Worm (Caenorhabditis elegans) whole organism, L2 larva: Measurements from ENCODE around the gene lin-9.

Experiments
- C34F6.9 ChIP-seq: fragments of 150-350 bp; optimal IDR thresholded peaks from 2 replicates; lab custom pipeline; 2014; ENCODE audit warnings: missing biosample characterization, missing genetic modification characterization
- R02D3.7 ChIP-seq: fragments of 150-350 bp; optimal IDR thresholded peaks from 2 replicates; lab custom pipeline; 2014; ENCODE audit warnings: missing biosample characterization, missing genetic modification characterization
- ZK546.5 ChIP-seq: sonication (generic microtip); optimal IDR thresholded peaks from 2 replicates; lab custom pipeline; 2017; ENCODE audit warnings: missing biosample characterization, missing genetic modification characterization
- alr-1 ChIP-seq: fragments of 150-350 bp; optimal IDR thresholded peaks from 2 replicates; lab custom pipeline; 2014; ENCODE audit warnings: missing biosample characterization, missing genetic modification characterization
- aly-2 ChIP-seq: fragments of 150-350 bp; optimal IDR thresholded peaks from 2 replicates; lab custom pipeline; 2014; ENCODE audit warnings: missing biosample characterization, missing genetic modification characterization
- ama-1 ChIP-seq: fragments of 150-350 bp; optimal IDR thresholded peaks from 2 replicates; lab custom pipeline; 2018; ENCODE audit warnings: inconsistent platforms
- ceh-16 ChIP-seq: fragments of 150-350 bp; optimal IDR thresholded peaks from 2 replicates; lab custom pipeline; 2014; ENCODE audit warnings: missing biosample characterization, missing genetic modification characterization
- crh-2 ChIP-seq: sonication (generic microtip); optimal IDR thresholded peaks from 2 replicates; lab custom pipeline; 2017; ENCODE audit warnings: missing biosample characterization, missing genetic modification characterization
- dmd-4 ChIP-seq: sonication (generic microtip); optimal IDR thresholded peaks from 2 replicates; lab custom pipeline; 2017; ENCODE audit warnings: missing biosample characterization, missing genetic modification characterization
- egl-27 ChIP-seq: sonication (generic microtip); optimal IDR thresholded peaks from 3 replicates; lab custom pipeline; 2017; ENCODE audit warnings: missing biosample characterization, missing genetic modification reagents, missing genetic modification characterization
- elt-1 ChIP-seq: fragments of 150-350 bp; optimal IDR thresholded peaks from 2 replicates; lab custom pipeline; 2014; ENCODE audit warnings: missing biosample characterization, missing genetic modification characterization
- elt-3 ChIP-seq: sonication (generic microtip); optimal IDR thresholded peaks from 2 replicates; lab custom pipeline; 2017; ENCODE audit warnings: missing biosample characterization, missing genetic modification characterization
- fos-1 ChIP-seq: fragments of 150-350 bp; optimal IDR thresholded peaks from 2 replicates; lab custom pipeline; 2014; ENCODE audit warnings: missing biosample characterization, missing genetic modification characterization
- gmeb-1 ChIP-seq: fragments of 150-350 bp; optimal IDR thresholded peaks from 2 replicates; lab custom pipeline; 2014; ENCODE audit warnings: missing biosample characterization, missing genetic modification characterization
- lin-11 ChIP-seq: fragments of 150-350 bp; sonication (generic microtip); optimal IDR thresholded peaks from 2 replicates; lab custom pipeline; 2014; ENCODE audit warnings: missing biosample characterization, missing genetic modification characterization, inconsistent platforms, mixed read lengths
- lin-13 ChIP-seq: fragments of 150-350 bp; optimal IDR thresholded peaks from 2 replicates; lab custom pipeline; 2014; ENCODE audit warnings: missing biosample characterization, missing genetic modification reagents, missing genetic modification characterization
- lin-39 ChIP-seq: fragments of 150-350 bp; optimal IDR thresholded peaks from 2 replicates; lab custom pipeline; 2014; ENCODE audit warnings: missing biosample characterization, missing genetic modification reagents, missing genetic modification characterization
- lsy-2 ChIP-seq, 2 experiments: fragments of 150-350 bp in 1 of 2; sonication (generic microtip) in 1 of 2; optimal IDR thresholded peaks; 2 replicates each; lab custom pipeline; 2014 to 2017; ENCODE audit warnings: missing biosample characterization in 2 of 2, missing genetic modification characterization in 2 of 2
- mab-5 ChIP-seq: fragments of 150-350 bp; optimal IDR thresholded peaks from 2 replicates; lab custom pipeline; 2014; ENCODE audit warnings: missing biosample characterization, missing genetic modification characterization
- mbf-1 ChIP-seq: sonication (generic microtip); optimal IDR thresholded peaks from 2 replicates; lab custom pipeline; 2017; ENCODE audit warnings: missing biosample characterization, missing genetic modification characterization
- mdl-1 ChIP-seq, 2 experiments: fragments of 150-350 bp in 1 of 2; sonication (generic microtip) in 1 of 2; optimal IDR thresholded peaks; 2 replicates each; lab custom pipeline; 2017; ENCODE audit warnings: missing biosample characterization in 2 of 2, missing genetic modification characterization in 2 of 2
- nhr-11 ChIP-seq: fragments of 150-350 bp; optimal IDR thresholded peaks from 2 replicates; lab custom pipeline; 2014; ENCODE audit warnings: missing biosample characterization, missing genetic modification characterization
- nhr-129 ChIP-seq: fragments of 150-350 bp; optimal IDR thresholded peaks from 2 replicates; lab custom pipeline; 2014; ENCODE audit warnings: missing biosample characterization, missing genetic modification characterization
- nhr-21 ChIP-seq: fragments of 150-350 bp; optimal IDR thresholded peaks from 2 replicates; lab custom pipeline; 2014; ENCODE audit warnings: missing biosample characterization, missing genetic modification characterization
- nhr-23 ChIP-seq: fragments of 150-350 bp; optimal IDR thresholded peaks from 2 replicates; lab custom pipeline; 2014; ENCODE audit warnings: missing biosample characterization, missing genetic modification reagents, missing genetic modification characterization
- nhr-25 ChIP-seq: fragments of 150-350 bp; sonication (generic microtip); optimal IDR thresholded peaks from 3 replicates; lab custom pipeline; 2014; ENCODE audit warnings: missing biosample characterization, missing genetic modification characterization
- nhr-77 ChIP-seq: fragments of 150-350 bp; optimal IDR thresholded peaks from 2 replicates; lab custom pipeline; 2014; ENCODE audit warnings: missing biosample characterization, missing genetic modification characterization
- peb-1 ChIP-seq: fragments of 150-350 bp; optimal IDR thresholded peaks from 2 replicates; lab custom pipeline; 2014; ENCODE audit warnings: missing biosample characterization, missing genetic modification characterization
- skn-1 ChIP-seq: sonication (generic microtip); optimal IDR thresholded peaks from 2 replicates; lab custom pipeline; 2017; ENCODE audit warnings: missing biosample characterization, missing genetic modification characterization
- sma-9 ChIP-seq, 2 experiments: fragments of 150-350 bp in 1 of 2; sonication (generic microtip) in 1 of 2; optimal IDR thresholded peaks; 2 replicates each; lab custom pipeline; 2014 to 2016; ENCODE audit warnings: missing genetic modification characterization in 2 of 2, mild to moderate bottlenecking in 1 of 2, missing biosample characterization in 1 of 2, missing compliant biosample characterization in 1 of 2, missing genetic modification reagents in 1 of 2, moderate library complexity in 1 of 2
- snpc-4 ChIP-seq: fragments of 150-350 bp; optimal IDR thresholded peaks from 2 replicates; lab custom pipeline; 2014; ENCODE audit warnings: missing biosample characterization, missing genetic modification characterization
- unc-39 ChIP-seq: fragments of 150-350 bp; optimal IDR thresholded peaks from 2 replicates; lab custom pipeline; 2014; ENCODE audit warnings: missing biosample characterization, missing genetic modification characterization
- unc-55 ChIP-seq: fragments of 150-350 bp; sonication (generic microtip); optimal IDR thresholded peaks from 3 replicates; lab custom pipeline; 2014; ENCODE audit warnings: missing biosample characterization, missing genetic modification reagents, missing genetic modification characterization
- unc-62 ChIP-seq: fragments of 150-350 bp; optimal IDR thresholded peaks from 2 replicates; lab custom pipeline; 2014; ENCODE audit warnings: missing biosample characterization, missing genetic modification reagents, missing genetic modification characterization
- zag-1 ChIP-seq: fragments of 150-350 bp; optimal IDR thresholded peaks from 2 replicates; lab custom pipeline; 2014; ENCODE audit warnings: missing biosample characterization, missing genetic modification characterization
- ztf-1 ChIP-seq: fragments of 200-800 bp; sonication (Bioruptor generic); conservative IDR thresholded peaks from 2 replicates; pipeline ENCODE4 v1.3.6; 2022; ENCODE audit warnings: missing genetic modification characterization, missing compliant biosample characterization
- ztf-11 ChIP-seq: sonication (generic microtip); optimal IDR thresholded peaks from 2 replicates; lab custom pipeline; 2017; ENCODE audit warnings: missing biosample characterization, missing genetic modification characterization

lin-9 gene

DNA sequence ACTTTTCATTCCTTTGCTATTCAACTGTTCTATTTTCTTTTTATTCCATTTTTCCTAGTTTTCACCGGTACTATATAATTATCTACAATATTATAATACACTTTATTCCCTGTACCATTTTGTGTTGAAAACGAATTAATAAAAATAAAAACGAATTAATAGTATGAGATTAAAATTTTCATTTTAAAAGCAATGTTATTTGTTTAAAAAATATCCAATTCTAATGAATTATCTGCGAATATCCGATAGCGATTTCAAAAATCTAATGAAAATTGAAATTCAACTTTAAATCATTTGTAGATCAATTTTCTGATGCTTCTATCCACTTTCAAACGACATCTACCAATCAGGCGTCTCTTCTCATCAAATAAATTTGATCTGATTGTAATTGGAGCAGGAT lies 9.5 kb upstream of the lin-9 start, which contains the start of gene trxr-2:
Gene trxr-2, plus strand, starts transcription at position 301 of the 400 bp plus-strand sequence.
- no peak for TF ChIP-seq C34F6.9 (tag; lab: Kevin White, UChicago)
- TF ChIP-seq unc-39 (tag; lab: Kevin White, UChicago), result no peak
- TF ChIP-seq elt-3, result no peak
- TF ChIP-seq lin-39 (tag; lab: Kevin White, UChicago), result no peak
- no peak for TF ChIP-seq nhr-21 (tag; lab: Kevin White, UChicago)
- no peak for TF ChIP-seq ceh-16 (tag; lab: Kevin White, UChicago)
- no peak for TF ChIP-seq nhr-23 (tag; lab: Kevin White, UChicago)
- TF ChIP-seq alr-1 (tag; lab: Kevin White, UChicago), result no peak
- TF ChIP-seq nhr-11 (tag; lab: Kevin White, UChicago), result no peak

DNA sequence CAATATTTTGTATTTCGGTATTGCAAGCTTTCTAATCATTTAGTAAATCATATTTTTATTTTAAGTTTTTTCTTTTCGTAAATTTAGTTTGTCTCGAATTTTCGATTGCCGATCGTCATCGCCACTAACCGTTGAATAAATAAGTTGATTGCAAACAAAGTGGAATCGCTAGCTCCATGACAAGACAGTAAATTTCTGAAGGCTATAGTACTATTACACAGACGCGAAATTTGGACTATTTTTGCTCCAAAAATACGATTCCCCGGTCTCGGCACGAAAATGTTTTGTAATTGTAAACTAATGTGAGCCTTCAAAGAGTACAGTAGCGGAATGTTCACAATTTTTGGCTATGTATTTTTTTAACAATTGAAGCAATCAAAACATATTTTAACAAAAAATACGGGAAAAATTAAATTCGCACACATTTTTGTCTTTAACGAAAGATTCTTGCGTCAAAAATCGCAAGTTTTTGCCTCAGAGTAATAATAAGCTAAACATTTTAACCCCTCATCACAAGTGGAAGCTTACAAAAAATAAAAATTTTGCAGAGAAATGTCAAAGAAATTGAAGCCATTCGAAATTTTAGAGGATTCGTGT lies 7.8 kb upstream of the lin-9 start, which contains the start of gene tpk-1:
Gene tpk-1, plus strand, starts transcription at position 547 of the 597 bp plus-strand sequence.
- TF ChIP-seq ama-1 (lab: Kevin White, UChicago) (no peak), mab-5 (tag; lab: Kevin White, UChicago) (no peak), lsy-2 (tag; optimal IDR thresholded peaks at IDR 0.05; lab: Kevin White, UChicago) (peak in 1 of 2 experiments; percentile 24), lin-11 (tag; lab: Kevin White, UChicago) (no peak), nhr-129 (tag; lab: Kevin White, UChicago) (no peak), nhr-23 (tag; lab: Kevin White, UChicago) (no peak), nhr-21 (tag; lab: Kevin White, UChicago) (no peak)

DNA sequence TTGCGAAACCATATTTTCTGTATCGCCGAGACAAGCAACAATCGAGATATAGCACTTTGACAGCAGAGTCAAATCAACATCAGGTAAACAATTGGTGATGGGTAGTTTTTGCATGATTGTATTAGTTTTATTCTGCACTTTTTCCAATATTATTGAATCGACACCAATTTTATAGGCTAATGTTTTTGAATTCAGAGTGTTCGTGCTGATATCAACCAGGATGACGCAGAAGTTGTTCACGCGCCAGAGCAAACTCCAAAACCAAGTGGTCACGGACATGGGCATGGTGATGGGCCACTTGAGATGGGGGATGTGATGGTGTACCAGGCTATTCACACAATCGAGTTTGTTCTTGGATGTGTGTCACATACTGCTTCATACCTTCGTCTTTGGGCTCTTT lies 6.2 kb upstream of the lin-9 start:
- TF ChIP-seq skn-1 (tag; lab: Kevin White, UChicago) (no peak), snpc-4 (no peak), elt-1 (no peak), nhr-11 (tag; lab: Kevin White, UChicago) (no peak), lin-11 (tag; lab: Kevin White, UChicago) (no peak), lsy-2 (tag; optimal IDR thresholded peaks at IDR 0.05; lab: Kevin White, UChicago) (no peak), ztf-11 (tag; lab: Kevin White, UChicago) (no peak), mab-5 (tag; lab: Kevin White, UChicago) (no peak)

DNA sequence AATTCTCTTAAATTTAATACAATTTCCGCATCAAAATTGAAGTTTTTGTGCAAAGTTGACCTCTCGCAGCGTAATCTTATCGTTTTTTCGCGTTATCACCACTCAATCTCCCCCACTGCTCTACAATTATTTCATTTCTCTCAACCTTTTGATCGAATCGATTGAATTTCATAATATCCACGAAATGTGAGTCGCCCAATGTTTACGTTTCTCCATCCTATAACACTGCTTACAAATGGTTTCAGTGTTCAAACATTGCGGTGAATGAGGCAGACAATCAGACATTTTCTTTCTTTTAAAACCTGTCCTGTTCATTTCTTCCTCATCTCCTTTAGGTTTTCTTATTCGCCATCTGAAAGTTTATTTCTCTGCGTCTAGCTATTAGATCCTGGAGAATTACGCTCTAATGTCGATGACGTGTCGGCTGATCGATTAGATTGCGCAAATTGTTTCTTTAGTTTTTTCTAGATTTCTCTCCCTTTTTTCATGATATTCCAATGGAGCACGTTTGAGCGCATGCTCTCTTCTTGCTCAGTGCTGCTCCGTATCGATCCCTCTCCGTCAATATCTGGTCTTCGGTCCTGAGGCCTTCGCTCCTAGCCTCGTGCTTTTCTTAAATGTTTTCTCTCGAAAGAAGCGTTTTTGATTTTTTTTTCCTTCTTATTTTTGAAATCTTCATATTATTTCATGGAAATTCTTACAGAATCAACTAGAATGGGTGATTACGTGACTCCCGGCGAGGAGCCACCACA lies 1.2 kb upstream of the lin-9 start, which contains the start of gene unc-32:
Gene unc-32, plus strand, starts transcription at position 702 of the 752 bp plus-strand sequence.
- TF ChIP-seq ZK546.5 (tag; lab: Kevin White, UChicago) (no peak), nhr-11 (tag; lab: Kevin White, UChicago) (no peak), sma-9 (GFP tag; optimal IDR thresholded peaks at IDR 0.05; lab: Kevin White, UChicago) (peak; percentile 16), sma-9 (tag; optimal IDR thresholded peaks at IDR 0.05; lab: Kevin White, UChicago) (no peak), mdl-1 (tag; optimal IDR thresholded peaks at IDR 0.05; lab: Kevin White, UChicago) (peak in 1 of 2 experiments; percentile 69), ceh-16 (tag; lab: Kevin White, UChicago) (no peak), snpc-4 (no peak), zag-1 (tag; lab: Kevin White, UChicago) (peak; percentile 83), mbf-1 (tag; lab: Kevin White, UChicago) (no peak), nhr-129 (tag; lab: Kevin White, UChicago) (peak; percentile 62), fos-1 (peak; percentile 6), crh-2 (tag; lab: Kevin White, UChicago) (peak; percentile 94), nhr-77 (tag; lab: Kevin White, UChicago) (no peak), nhr-21 (tag; lab: Kevin White, UChicago) (no peak), unc-55 (GFP tag; lab: Kevin White, UChicago) (peak; percentile 70), unc-62 (GFP tag; lab: Kevin White, UChicago) (no peak), aly-2 (no peak), lsy-2 (tag; optimal IDR thresholded peaks at IDR 0.05; lab: Kevin White, UChicago) (peak; percentile 34 to 83), lin-11 (tag; lab: Kevin White, UChicago) (peak; percentile 66), nhr-23 (tag; lab: Kevin White, UChicago) (no peak), lin-13 (GFP tag; lab: Kevin White, UChicago) (peak; percentile 52), peb-1 (tag; lab: Kevin White, UChicago) (no peak), R02D3.7 (tag; lab: Kevin White, UChicago) (no peak), alr-1 (tag; lab: Kevin White, UChicago) (no peak), gmeb-1 (tag; lab: Kevin White, UChicago) (no peak), ztf-1 (GFP tag; lab: Robert Waterston, UW) (no peak), dmd-4 (tag; lab: Kevin White, UChicago) (no peak), nhr-25 (tag; lab: Kevin White, UChicago) (no peak), egl-27 (peak; percentile 29), C34F6.9 (tag; lab: Kevin White, UChicago) (peak; percentile 89)
